Worm (Caenorhabditis elegans) whole organism, midembryonic: ENCODE results near the gene gpdh-2.

ENCODE experiments used
- T22C8.4 ChIP-seq: fragments of 200-800 bp; sonication (Bioruptor generic); IDR thresholded peaks from 2 replicates; pipeline ENCODE4 v1.3.6; 2022; ENCODE audit warnings: missing genetic modification characterization, missing compliant biosample characterization
- cog-1 ChIP-seq: sonication (generic microtip); optimal IDR thresholded peaks from 2 replicates; lab custom pipeline; 2016; ENCODE audit warnings: missing genetic modification characterization, missing compliant biosample characterization
- flt-1 ChIP-seq: fragments of 200-800 bp; sonication (Bioruptor generic); IDR thresholded peaks from 2 replicates; pipeline ENCODE4 v1.3.6; 2022; ENCODE audit warnings: missing genetic modification characterization, missing compliant biosample characterization
- klf-2 ChIP-seq: fragments of 200-800 bp; sonication (Bioruptor generic); conservative IDR thresholded peaks from 2 replicates; pipeline ENCODE4 v1.3.6; 2022; ENCODE audit warnings: missing genetic modification reagents, missing genetic modification characterization, missing compliant biosample characterization
- med-1 ChIP-seq: sonication (generic microtip); optimal IDR thresholded peaks from 2 replicates; lab custom pipeline; 2017; ENCODE audit warnings: missing genetic modification characterization, mild to moderate bottlenecking, missing compliant biosample characterization, antibody characterized with exemption, missing genetic modification reagents; ENCODE audit not compliant: insufficient read depth
- ref-1 ChIP-seq: fragments of 200-800 bp; sonication (Bioruptor generic); conservative IDR thresholded peaks from 2 replicates; pipeline ENCODE4 v1.3.6; 2022; ENCODE audit warnings: missing genetic modification reagents, missing genetic modification characterization, missing compliant biosample characterization
- tab-1 ChIP-seq: fragments of 200-800 bp; sonication (Bioruptor generic); IDR thresholded peaks from 2 replicates; pipeline ENCODE4 v1.3.6; 2022; ENCODE audit warnings: missing genetic modification characterization, missing compliant biosample characterization
- ztf-23 ChIP-seq: fragments of 200-800 bp; sonication (Bioruptor generic); IDR thresholded peaks from 2 replicates; pipeline ENCODE4 v1.3.6; 2022; ENCODE audit warnings: missing genetic modification reagents, missing genetic modification characterization, missing compliant biosample characterization
- ztf-29 ChIP-seq: fragments of 200-800 bp; sonication (Bioruptor generic); IDR thresholded peaks from 2 replicates; pipeline ENCODE4 v1.3.6; 2022; ENCODE audit warnings: missing genetic modification reagents, missing genetic modification characterization, missing compliant biosample characterization

The gpdh-2 gene

DNA sequence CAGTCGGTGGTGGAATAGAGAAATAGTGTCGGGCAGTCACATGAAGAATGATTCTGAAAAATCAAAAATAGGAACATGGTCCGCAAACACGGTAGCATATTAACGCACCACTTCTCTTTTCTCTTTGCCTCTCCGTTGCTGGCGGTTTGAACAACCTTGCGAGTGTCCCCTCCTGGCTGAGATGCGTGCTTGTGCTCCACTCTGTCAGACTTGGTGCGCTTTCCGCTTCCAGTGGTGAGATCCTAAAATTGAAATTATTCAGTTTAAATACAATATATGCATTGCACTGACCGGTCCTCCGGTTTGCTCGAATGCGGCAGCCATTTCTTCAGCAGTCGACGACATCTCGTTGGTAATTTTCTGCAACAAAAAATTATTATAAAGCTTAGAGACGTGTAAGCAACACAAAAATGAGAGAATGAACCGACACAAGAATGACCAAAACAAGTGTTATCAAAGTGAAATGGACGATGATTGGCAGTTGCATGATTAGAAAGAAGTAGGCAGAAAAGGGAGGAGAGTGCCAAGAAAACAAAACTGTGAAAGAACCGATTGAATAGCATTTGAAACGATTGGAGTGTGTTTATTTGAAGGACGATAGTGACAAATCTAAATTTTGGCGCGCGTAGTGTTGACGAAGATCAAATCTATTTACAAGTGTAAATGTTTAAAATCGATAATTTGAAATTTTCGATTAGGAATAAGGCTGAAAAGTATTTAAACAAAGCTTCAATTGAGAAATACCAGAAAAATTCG, 33.7 kb downstream of the gpdh-2 start, which contains the start of gene ZK632.9:
TSS of gene ZK632.9 (minus strand) at position 360 of the 756 bp plus-strand sequence.
- TF ChIP-seq tab-1 (GFP tag; lab: Robert Waterston, UW): no peak
- TF ChIP-seq ztf-29 (GFP tag; lab: Robert Waterston, UW): 0 out of 2 replicates have a peak, but pooled peaks have one; percentile 38

DNA sequence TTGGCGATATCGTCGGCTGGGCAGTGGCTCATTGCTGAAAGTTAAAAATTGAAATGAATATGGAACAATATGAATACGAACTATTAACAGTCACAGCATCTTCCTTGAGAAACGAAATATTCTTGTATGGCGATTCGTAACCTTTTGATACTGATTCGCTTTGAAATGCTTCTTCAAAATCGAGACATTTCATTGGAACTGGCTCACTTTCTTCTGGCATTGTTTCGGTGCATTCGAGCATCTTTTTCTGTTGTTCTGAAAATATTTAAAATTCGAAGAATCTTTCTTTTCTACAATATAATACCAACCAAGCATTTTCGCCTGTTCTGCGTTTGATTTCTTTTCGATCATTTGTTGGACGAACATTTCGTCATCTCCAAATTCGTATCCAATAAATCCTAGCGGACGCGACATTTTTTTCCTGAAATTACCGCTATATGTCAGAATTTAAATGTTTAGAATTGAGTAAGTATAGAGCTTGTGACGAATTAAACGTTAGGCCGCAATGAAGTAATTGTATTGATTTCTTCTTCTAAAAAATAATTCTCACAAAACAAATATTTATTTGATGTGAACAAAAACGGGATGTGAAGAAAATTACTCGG, 34.6 kb downstream of the gpdh-2 start, which contains the start of gene lin-52:
TSS of gene lin-52 (minus strand) at position 421 of the 605 bp plus-strand sequence.
- TF ChIP-seq med-1 (GFP tag; lab: Kevin White, UChicago): no peak
- TF ChIP-seq T22C8.4 (GFP tag; lab: Robert Waterston, UW): no peak
- TF ChIP-seq cog-1: no peak

DNA sequence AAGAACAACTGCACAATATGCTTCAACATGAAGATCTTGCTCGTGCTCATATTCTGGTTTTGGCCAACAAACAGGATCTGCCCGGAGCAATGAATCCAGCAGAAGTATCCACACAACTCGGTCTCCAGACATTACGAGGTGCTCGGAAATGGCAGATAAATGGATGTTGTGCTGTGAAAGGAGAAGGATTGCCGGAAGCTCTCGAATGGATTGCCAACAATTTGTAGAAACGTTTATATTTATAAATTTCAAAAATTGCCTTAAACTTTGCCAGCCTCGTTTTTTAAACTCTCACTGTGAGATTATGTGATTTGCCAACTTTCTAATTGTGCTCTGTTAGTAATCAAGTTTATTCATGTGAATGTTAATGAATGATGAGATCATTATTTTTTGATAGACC, 35.2 kb downstream of the gpdh-2 start:
- TF ChIP-seq klf-2 (no peak), cog-1 (no peak), med-1 (GFP tag; lab: Kevin White, UChicago) (no peak), ztf-23 (GFP tag; lab: Robert Waterston, UW) (no peak), flt-1 (no peak), T22C8.4 (GFP tag; lab: Robert Waterston, UW) (no peak), ref-1 (no peak), tab-1 (GFP tag; lab: Robert Waterston, UW) (no peak)

DNA sequence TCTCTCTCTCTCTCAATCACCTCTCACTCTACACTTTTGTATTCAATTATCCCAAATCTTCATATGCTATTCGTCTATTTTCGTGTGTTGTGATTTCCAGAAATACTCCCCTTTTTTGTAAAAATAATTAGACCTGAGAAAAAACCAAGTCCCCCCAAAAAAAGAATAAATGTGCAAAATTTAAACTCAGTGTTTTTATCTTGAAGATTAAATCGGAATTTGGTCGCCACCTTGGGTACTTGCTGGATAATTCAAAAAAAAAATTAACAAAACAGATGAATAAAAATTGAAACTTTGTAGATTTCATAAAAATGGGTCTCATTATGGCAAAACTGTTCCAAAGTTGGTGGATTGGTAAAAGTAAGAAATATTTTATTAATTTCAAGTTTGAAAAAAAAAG, 36.0 kb downstream of the gpdh-2 start, which contains the start of gene arl-5:
TSS of gene arl-5 (plus strand) at position 301 of the 400 bp plus-strand sequence.
- TF ChIP-seq med-1 (GFP tag; lab: Kevin White, UChicago): no peak
- no peak for TF ChIP-seq ztf-29 (GFP tag; lab: Robert Waterston, UW)
- TF ChIP-seq flt-1: no peak
- TF ChIP-seq T22C8.4 (GFP tag; lab: Robert Waterston, UW): no peak
- TF ChIP-seq ztf-23 (GFP tag; lab: Robert Waterston, UW): no peak
- TF ChIP-seq ref-1: no peak
- TF ChIP-seq tab-1 (GFP tag; lab: Robert Waterston, UW): no peak
- TF ChIP-seq klf-2: no peak
- TF ChIP-seq cog-1: no peak

DNA sequence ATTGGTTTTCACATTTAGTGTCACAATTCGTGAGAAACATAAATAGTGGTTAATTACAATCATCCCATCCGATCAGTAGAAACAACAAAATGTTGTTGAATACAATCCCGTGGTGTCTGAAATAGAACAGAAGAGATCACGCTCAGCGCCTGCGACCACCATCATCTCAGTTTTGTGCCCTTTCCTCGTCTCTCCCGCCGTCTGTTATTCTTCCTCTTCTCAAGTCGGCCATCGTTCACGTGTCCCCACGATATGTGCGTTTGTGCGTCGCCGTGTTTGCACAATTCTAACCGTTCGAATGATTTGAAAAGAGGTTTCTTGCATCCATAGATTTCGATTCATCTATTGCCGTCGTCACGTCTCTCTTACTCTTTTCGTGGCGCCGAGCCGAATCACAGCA, 40.2 kb downstream of the gpdh-2 start, which contains the start of gene panl-3:
TSS of gene panl-3 (plus strand) at position 294 of the 400 bp plus-strand sequence.
- TF ChIP-seq ztf-23 (GFP tag; lab: Robert Waterston, UW): peak; percentile 70; the same call in 1 of the 2 replicates
- no peak for TF ChIP-seq flt-1

DNA sequence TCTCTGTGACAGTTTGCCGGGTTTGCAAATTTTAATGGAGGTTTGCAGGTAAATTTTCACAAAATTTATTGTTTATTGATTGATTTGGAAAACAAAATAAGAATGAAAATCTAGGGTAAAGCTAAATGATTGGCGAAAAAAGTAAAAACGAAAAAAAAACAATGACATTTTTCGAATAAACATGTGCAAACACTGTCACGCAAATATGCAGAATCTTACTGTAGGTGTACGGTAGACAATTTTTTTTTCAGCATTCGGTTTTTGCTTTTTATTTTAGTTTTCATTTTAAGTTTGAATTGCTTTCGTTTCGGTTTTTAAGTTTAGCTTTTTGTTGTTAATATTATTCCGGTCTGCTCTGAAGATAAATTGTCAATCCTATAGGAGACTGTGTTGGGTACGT, 41.1 kb downstream of the gpdh-2 start:
- no peak for TF ChIP-seq klf-2
- no peak for TF ChIP-seq ztf-29 (GFP tag; lab: Robert Waterston, UW)
- no peak for TF ChIP-seq T22C8.4 (GFP tag; lab: Robert Waterston, UW)
- no peak for TF ChIP-seq ref-1
- no peak for TF ChIP-seq cog-1
- TF ChIP-seq ztf-23 (GFP tag; lab: Robert Waterston, UW): no peak
- TF ChIP-seq tab-1 (GFP tag; lab: Robert Waterston, UW): no peak
- TF ChIP-seq flt-1: no peak

DNA sequence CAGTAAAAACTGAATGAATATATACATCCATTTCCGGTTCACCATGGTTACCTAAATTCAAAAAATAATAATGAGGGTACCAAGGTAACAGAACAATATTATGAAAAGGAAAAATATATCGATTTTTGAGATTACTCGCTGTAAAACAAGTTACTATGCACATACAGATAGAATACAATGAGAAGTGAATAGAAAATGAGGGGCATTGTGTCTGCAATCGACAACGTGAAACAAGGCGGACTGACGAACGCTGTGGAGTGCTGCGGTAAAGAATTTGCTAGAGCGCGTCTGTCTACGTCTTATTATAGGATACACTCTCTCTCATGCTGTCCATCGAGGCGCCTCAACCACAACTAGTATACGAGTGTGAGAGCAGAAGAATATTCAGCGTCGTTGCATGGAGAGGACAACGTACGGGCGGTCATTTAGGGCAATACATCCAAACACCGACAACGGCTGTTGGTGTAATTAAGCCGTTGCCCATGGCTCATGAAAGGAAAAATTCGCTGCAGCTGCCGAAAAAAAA, 41.8 kb downstream of the gpdh-2 start, which contains the start of gene cnx-1:
TSS of gene cnx-1 (minus strand) at position 51 of the 526 bp plus-strand sequence.
- TF ChIP-seq tab-1 (GFP tag; lab: Robert Waterston, UW) (peak; percentile 68; the same call in 1 of the 2 replicates), flt-1 (peak; percentile 42; the same call in 1 of the 2 replicates), ref-1 (no peak)

DNA sequence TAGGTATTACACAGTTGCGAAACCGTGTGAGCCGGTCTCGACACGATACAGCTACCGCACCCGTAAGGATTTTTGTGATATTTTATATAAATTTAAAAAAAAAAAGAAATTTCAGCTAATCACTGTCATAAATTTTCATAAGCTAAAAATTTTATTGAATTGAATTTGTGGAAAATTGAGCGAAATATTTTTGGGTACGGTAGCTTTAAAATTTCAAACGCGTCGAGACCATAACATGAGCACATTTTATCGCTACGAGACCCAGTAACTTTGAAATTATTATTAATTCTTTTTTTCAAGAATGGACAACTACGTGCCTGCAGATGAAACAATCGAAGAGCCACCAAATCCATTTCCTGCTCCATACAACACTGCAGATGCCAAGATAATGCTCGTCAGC, 45.8 kb downstream of the gpdh-2 start, which contains the start of gene ZK632.14:
TSS of gene ZK632.14 (plus strand) at position 301 of the 400 bp plus-strand sequence.
- TF ChIP-seq flt-1: no peak

DNA sequence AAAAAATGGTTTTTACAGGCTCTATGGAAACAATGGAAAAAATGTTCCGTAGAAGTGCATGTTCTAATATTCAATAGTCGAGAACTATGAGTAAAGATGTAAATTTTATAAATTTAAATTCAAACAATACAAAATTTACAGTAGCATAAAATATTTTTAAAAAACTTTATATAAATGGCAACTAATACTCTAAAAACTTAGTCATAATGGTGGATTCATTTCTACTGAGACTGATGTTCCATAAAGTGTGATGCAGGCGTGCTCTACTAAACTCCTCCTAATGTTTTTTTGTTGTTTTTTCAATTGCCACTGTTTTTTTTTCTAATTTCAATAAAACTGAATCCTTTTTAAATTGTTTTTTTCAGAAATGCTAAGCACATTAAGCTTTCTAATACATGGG, 50.8 kb downstream of the gpdh-2 start, which contains the start of gene gtap-2:
TSS of gene gtap-2 (plus strand) at position 366 of the 400 bp plus-strand sequence.
- TF ChIP-seq klf-2: no peak
- no peak for TF ChIP-seq tab-1 (GFP tag; lab: Robert Waterston, UW)
- TF ChIP-seq flt-1: no peak
- TF ChIP-seq med-1 (GFP tag; lab: Kevin White, UChicago): no peak
- TF ChIP-seq ztf-29 (GFP tag; lab: Robert Waterston, UW): no peak
- TF ChIP-seq ztf-23 (GFP tag; lab: Robert Waterston, UW): no peak
- TF ChIP-seq cog-1: no peak
- no peak for TF ChIP-seq ref-1
- TF ChIP-seq T22C8.4 (GFP tag; lab: Robert Waterston, UW): no peak

DNA sequence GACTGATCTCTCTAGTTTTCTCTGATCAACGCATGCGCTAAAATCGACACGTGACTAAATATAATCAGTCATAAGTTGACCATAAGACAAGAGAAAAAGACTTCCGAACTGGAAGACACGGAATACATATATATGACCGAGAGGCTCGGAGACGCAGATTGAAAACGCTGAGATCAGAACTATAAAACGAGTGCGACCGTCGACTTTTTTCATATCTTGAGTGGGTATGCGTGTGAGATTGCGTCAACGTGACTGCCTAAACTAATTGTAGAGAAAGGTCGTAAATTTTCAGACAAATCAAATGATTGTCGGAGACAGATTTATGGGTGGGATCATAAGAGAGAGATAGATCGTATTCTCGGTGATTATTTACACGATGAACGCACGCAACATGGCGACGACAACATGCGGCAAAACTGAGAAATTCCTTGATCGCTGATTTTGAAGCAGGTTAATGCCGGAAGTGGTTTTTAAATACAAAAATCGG, 51.4 kb downstream of the gpdh-2 start:
- TF ChIP-seq cog-1 (no peak), tab-1 (GFP tag; lab: Robert Waterston, UW) (no peak), flt-1 (no peak), ztf-23 (GFP tag; lab: Robert Waterston, UW) (no peak), T22C8.4 (GFP tag; lab: Robert Waterston, UW) (no peak), med-1 (GFP tag; lab: Kevin White, UChicago) (no peak), ztf-29 (GFP tag; lab: Robert Waterston, UW) (no peak), ref-1 (no peak), klf-2 (no peak)
